Worm (Caenorhabditis elegans) whole organism, midembryonic: Measurements from ENCODE around the gene rme-1.

Experiments
- T22C8.4 ChIP-seq: fragments of 200-800 bp; sonication (Bioruptor generic); IDR thresholded peaks from 2 replicates; pipeline ENCODE4 v1.3.6; 2022; ENCODE audit warnings: missing genetic modification characterization, missing compliant biosample characterization
- cog-1 ChIP-seq: sonication (generic microtip); optimal IDR thresholded peaks from 2 replicates; lab custom pipeline; 2016; ENCODE audit warnings: missing genetic modification characterization, missing compliant biosample characterization
- flt-1 ChIP-seq: fragments of 200-800 bp; sonication (Bioruptor generic); IDR thresholded peaks from 2 replicates; pipeline ENCODE4 v1.3.6; 2022; ENCODE audit warnings: missing genetic modification characterization, missing compliant biosample characterization
- klf-2 ChIP-seq: fragments of 200-800 bp; sonication (Bioruptor generic); conservative IDR thresholded peaks from 2 replicates; pipeline ENCODE4 v1.3.6; 2022; ENCODE audit warnings: missing genetic modification reagents, missing genetic modification characterization, missing compliant biosample characterization
- med-1 ChIP-seq: sonication (generic microtip); optimal IDR thresholded peaks from 2 replicates; lab custom pipeline; 2017; ENCODE audit warnings: missing genetic modification characterization, mild to moderate bottlenecking, missing compliant biosample characterization, antibody characterized with exemption, missing genetic modification reagents; ENCODE audit not compliant: insufficient read depth
- ref-1 ChIP-seq: fragments of 200-800 bp; sonication (Bioruptor generic); conservative IDR thresholded peaks from 2 replicates; pipeline ENCODE4 v1.3.6; 2022; ENCODE audit warnings: missing genetic modification reagents, missing genetic modification characterization, missing compliant biosample characterization
- tab-1 ChIP-seq: fragments of 200-800 bp; sonication (Bioruptor generic); IDR thresholded peaks from 2 replicates; pipeline ENCODE4 v1.3.6; 2022; ENCODE audit warnings: missing genetic modification characterization, missing compliant biosample characterization
- ztf-23 ChIP-seq: fragments of 200-800 bp; sonication (Bioruptor generic); IDR thresholded peaks from 2 replicates; pipeline ENCODE4 v1.3.6; 2022; ENCODE audit warnings: missing genetic modification reagents, missing genetic modification characterization, missing compliant biosample characterization
- ztf-29 ChIP-seq: fragments of 200-800 bp; sonication (Bioruptor generic); IDR thresholded peaks from 2 replicates; pipeline ENCODE4 v1.3.6; 2022; ENCODE audit warnings: missing genetic modification reagents, missing genetic modification characterization, missing compliant biosample characterization

Gene rme-1

DNA sequence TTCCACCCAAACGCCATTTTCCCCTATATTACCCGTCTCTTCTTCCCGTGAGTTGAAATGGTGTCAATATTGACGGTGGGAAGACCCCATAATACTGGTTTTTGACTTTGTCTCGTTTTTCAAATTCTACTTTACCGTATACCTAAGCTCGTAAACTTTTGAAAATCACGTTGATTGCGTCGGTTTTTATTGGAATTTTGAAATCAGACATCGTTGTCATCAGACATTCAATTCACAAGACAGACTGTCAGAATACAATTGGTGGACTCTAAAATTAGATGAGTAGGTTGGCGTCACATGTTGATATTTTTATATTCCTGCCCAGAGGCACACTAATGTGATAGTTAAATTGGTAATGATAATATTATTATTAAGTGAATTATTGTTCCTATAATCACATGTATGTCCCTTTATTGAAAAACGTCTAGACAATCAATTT, 23.2 kb downstream of the rme-1 start:
- TF ChIP-seq ref-1 (GFP tag; lab: Robert Waterston, UW), result no peak

ce11 chrV:6232886-6233285, 24.2 kb downstream of the rme-1 start:
- TF ChIP-seq klf-2 (GFP tag; lab: Robert Waterston, UW) (no peak), tab-1 (no peak), ztf-23 (no peak), med-1 (GFP tag; lab: Kevin White, UChicago) (no peak), ztf-29 (GFP tag; lab: Robert Waterston, UW) (no peak), cog-1 (no peak), ref-1 (GFP tag; lab: Robert Waterston, UW) (no peak), T22C8.4 (GFP tag; lab: Robert Waterston, UW) (no peak), flt-1 (GFP tag; lab: Robert Waterston, UW) (no peak)

ce11 chrV:6233952-6234351, 25.3 kb downstream of the rme-1 start:
- TF ChIP-seq ztf-23 (no peak), ztf-29 (GFP tag; lab: Robert Waterston, UW) (no peak), flt-1 (GFP tag; lab: Robert Waterston, UW) (no peak), ref-1 (GFP tag; lab: Robert Waterston, UW) (no peak), med-1 (GFP tag; lab: Kevin White, UChicago) (no peak), T22C8.4 (GFP tag; lab: Robert Waterston, UW) (no peak), cog-1 (no peak)

DNA sequence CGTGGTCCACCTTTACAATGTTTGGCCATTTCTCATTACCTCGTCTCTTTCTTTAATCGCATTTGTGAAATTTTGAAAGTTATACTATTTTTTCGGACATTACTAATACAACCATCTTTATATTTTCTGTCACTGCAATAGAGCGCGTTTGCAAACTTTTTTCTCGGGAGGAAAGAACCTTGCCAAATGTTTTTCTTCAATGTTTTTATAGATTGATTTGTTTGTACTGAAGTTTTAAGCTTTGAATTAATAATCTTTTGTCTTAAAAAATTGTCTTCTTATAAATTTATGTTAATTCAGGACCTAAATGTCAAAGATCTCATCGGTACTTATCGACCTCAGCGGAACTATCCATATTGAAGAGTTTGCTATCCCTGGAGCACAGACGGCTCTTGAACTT, 26.2 kb downstream of the rme-1 start, which contains the start of gene K08B12.3:
Gene K08B12.3, plus strand, starts transcription at position 301 of the 400 bp plus-strand sequence.
- no peak for TF ChIP-seq T22C8.4 (GFP tag; lab: Robert Waterston, UW)
- no peak for TF ChIP-seq ztf-29 (GFP tag; lab: Robert Waterston, UW)
- TF ChIP-seq med-1 (GFP tag; lab: Kevin White, UChicago), result no peak
- no peak for TF ChIP-seq tab-1
- TF ChIP-seq flt-1 (GFP tag; lab: Robert Waterston, UW), result no peak
- no peak for TF ChIP-seq ztf-23
- no peak for TF ChIP-seq ref-1 (GFP tag; lab: Robert Waterston, UW)
- TF ChIP-seq cog-1, result no peak
- TF ChIP-seq klf-2 (GFP tag; lab: Robert Waterston, UW), result no peak

- no peak for TF ChIP-seq flt-1 (GFP tag; lab: Robert Waterston, UW)
- TF ChIP-seq ref-1 (GFP tag; lab: Robert Waterston, UW), result no peak
- TF ChIP-seq tab-1, result no peak
- TF ChIP-seq cog-1, result no peak
- TF ChIP-seq T22C8.4 (GFP tag; lab: Robert Waterston, UW), result no peak
- no peak for TF ChIP-seq med-1 (GFP tag; lab: Kevin White, UChicago)
- TF ChIP-seq klf-2 (GFP tag; lab: Robert Waterston, UW), result no peak
- TF ChIP-seq ztf-23, result no peak
- no peak for TF ChIP-seq ztf-29 (GFP tag; lab: Robert Waterston, UW)
Observed at ce11 chrV:6238347-6238746, 29.7 kb downstream of the rme-1 start.

DNA sequence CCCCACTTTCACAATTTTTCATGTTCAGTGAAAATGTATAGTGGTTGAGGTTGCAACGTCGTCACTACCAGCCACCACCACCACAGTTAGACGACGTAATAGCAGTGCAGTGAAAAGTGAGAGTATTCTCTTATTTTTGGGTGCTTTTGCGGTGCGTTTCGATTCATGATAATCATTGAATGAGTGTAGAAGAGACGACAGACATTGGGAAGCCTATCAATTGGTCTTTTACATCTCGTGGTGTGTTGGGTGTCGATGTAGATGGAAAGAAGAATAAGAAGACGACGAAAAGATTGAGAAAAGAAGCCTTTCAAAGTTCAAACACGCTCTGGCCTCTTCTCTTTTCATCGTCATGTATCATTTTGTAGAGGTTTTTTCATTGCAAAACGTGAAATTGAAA, 31.2 kb downstream of the rme-1 start:
- TF ChIP-seq T22C8.4 (GFP tag; lab: Robert Waterston, UW) (no peak), ztf-23 (no peak), ref-1 (GFP tag; lab: Robert Waterston, UW) (no peak), ztf-29 (GFP tag; lab: Robert Waterston, UW) (no peak), med-1 (GFP tag; lab: Kevin White, UChicago) (no peak), flt-1 (GFP tag; lab: Robert Waterston, UW) (no peak), klf-2 (GFP tag; lab: Robert Waterston, UW) (no peak), cog-1 (no peak), tab-1 (no peak)

ce11 chrV:6240735-6241134, 32.0 kb downstream of the rme-1 start:
- TF ChIP-seq ref-1 (GFP tag; lab: Robert Waterston, UW), result no peak
- no peak for TF ChIP-seq ztf-23
- no peak for TF ChIP-seq ztf-29 (GFP tag; lab: Robert Waterston, UW)
- no peak for TF ChIP-seq med-1 (GFP tag; lab: Kevin White, UChicago)

ce11 chrV:6243260-6243659, 34.6 kb downstream of the rme-1 start:
- TF ChIP-seq ztf-23, result no peak
- no peak for TF ChIP-seq ztf-29 (GFP tag; lab: Robert Waterston, UW)

DNA sequence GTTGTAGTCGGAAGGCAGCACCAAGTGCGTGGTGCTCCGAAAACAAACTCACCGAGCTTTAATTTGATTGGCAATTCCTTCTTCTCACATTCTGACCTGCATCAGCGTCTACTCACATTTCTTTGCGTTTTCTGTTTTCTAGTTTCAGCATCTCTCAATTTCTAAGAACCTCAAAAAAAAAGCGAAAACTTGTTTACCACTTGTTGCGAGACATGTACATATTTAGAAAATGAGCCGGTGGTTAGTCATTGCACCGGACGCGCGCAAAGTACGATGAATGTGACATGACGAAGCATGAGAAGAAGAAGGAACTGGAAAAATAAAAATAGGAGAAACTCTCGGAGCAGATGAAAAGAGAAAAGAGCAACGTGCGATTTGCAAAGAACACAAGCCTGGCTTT, 35.9 kb downstream of the rme-1 start:
- no peak for TF ChIP-seq flt-1 (GFP tag; lab: Robert Waterston, UW)
- no peak for TF ChIP-seq klf-2 (GFP tag; lab: Robert Waterston, UW)
- no peak for TF ChIP-seq T22C8.4 (GFP tag; lab: Robert Waterston, UW)
- no peak for TF ChIP-seq tab-1
- no peak for TF ChIP-seq ztf-29 (GFP tag; lab: Robert Waterston, UW)
- no peak for TF ChIP-seq cog-1
- no peak for TF ChIP-seq ztf-23
- TF ChIP-seq ref-1 (GFP tag; lab: Robert Waterston, UW), result no peak
- TF ChIP-seq med-1 (GFP tag; lab: Kevin White, UChicago), result no peak

- 0 out of 2 replicates have a peak, but pooled peaks have one; percentile 9 for TF ChIP-seq tab-1
- no peak for TF ChIP-seq T22C8.4 (GFP tag; lab: Robert Waterston, UW)
Observed at ce11 chrV:6246454-6246981, 37.8 kb downstream of the rme-1 start, which contains the start of gene dmd-7. TSS of gene dmd-7 (plus strand) at chrV:6246931.

DNA sequence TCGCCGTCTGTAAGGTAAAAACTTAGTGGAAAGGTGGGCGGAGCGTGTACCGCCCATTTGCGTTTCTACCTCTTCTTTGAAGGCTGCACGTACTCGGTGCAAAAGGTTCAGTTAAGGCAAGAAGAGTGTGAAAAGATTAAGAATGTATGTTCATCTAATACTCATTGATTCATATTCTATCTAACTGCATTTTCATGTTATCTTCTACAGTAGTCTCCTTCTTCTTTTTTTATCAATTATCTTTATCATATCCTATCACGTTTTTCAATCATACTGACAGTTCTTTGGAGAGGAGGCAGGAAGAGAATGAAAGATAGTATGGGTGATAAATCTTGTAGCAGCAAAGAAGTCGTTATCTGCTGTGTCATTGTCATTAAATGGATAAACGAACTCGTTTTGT, 38.7 kb downstream of the rme-1 start:
- TF ChIP-seq med-1 (GFP tag; lab: Kevin White, UChicago) (no peak), klf-2 (GFP tag; lab: Robert Waterston, UW) (no peak), ztf-29 (GFP tag; lab: Robert Waterston, UW) (no peak), flt-1 (GFP tag; lab: Robert Waterston, UW) (no peak), cog-1 (no peak), T22C8.4 (GFP tag; lab: Robert Waterston, UW) (no peak), tab-1 (no peak), ref-1 (GFP tag; lab: Robert Waterston, UW) (no peak), ztf-23 (no peak)
